Fruit fly (Drosophila melanogaster) whole organism: ENCODE data around the gene Qtzl.

ENCODE experiments used
- CG8478 ChIP-seq: fragments of >200 bp; optimal IDR thresholded peaks from 2 replicates; lab custom pipeline; 2018; ENCODE audit warnings: inconsistent platforms
- EcR ChIP-seq, 2 experiments: fragments of >200 bp; optimal IDR thresholded peaks; 2 replicates each; lab custom pipeline; 2017; ENCODE audit warnings: missing biosample characterization in 2 of 2, missing genetic modification characterization in 2 of 2, missing genetic modification reagents in 2 of 2

Gene Qtzl

dm6 chr2L:12045578-12045940 is 50.0 kb downstream of the Qtzl start:
- TF ChIP-seq EcR (GFP tag; optimal IDR thresholded peaks at IDR 0.05; lab: Kevin White, UChicago) (peak in 1 of 2 experiments; percentile 42), CG8478 (lab: Kevin White, UChicago) (no peak)
